Worm (Caenorhabditis elegans): Measurements from ENCODE around the gene C05B5.4.

DNA sequence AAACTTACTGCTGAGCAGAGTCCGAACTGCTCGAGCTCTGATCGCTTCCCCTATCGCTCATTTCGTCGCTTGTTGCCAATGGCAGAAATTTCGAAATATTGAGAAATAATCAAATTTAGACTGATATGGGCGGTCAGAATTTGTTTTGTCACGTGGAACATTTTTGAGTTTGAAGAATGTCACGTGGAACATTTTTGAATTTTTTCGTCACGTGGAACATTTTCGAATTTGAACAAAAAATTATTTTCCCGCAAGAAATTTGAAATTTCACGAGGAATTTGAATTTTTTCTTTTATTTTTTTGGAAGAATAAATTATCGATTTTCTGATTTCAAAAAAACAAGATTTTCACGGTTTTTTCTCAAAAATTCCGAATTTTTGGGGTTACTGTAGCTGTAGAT is 16.4 kb downstream of the C05B5.4 start, which contains the start of gene fbxa-155:
- TF ChIP-seq Y95B8A.8 (GFP tag; IDR thresholded peaks at IDR 0.05), result no peak
- TF ChIP-seq F10E7.11 (tag; optimal IDR thresholded peaks at IDR 0.05), result no peak
- TF ChIP-seq lsy-27 (tag; optimal IDR thresholded peaks at IDR 0.05; ENCODE audit: borderline replicate concordance, insufficient read depth), result no peak
- TF ChIP-seq lin-35 (GFP tag; optimal IDR thresholded peaks at IDR 0.05), result no peak
- no peak for TF ChIP-seq snpc-4 (GFP tag; optimal IDR thresholded peaks at IDR 0.05)
- no peak for TF ChIP-seq snpc-4 (tag; optimal IDR thresholded peaks at IDR 0.05)
- no peak for TF ChIP-seq K11D2.4 (GFP tag; IDR thresholded peaks at IDR 0.05)
- no peak for TF ChIP-seq F23B12.7 (tag; optimal IDR thresholded peaks at IDR 0.05; ENCODE audit: insufficient read depth)
- TF ChIP-seq snpc-1.3 (tag; optimal IDR thresholded peaks at IDR 0.05; ENCODE audit: insufficient read depth), result no peak
- no peak for TF ChIP-seq F49E8.2 (tag; optimal IDR thresholded peaks at IDR 0.05; ENCODE audit: insufficient read depth)
- TF ChIP-seq bed-2 (GFP tag; IDR thresholded peaks at IDR 0.05), result no peak
- no peak for TF ChIP-seq nhr-120 (GFP tag; IDR thresholded peaks at IDR 0.05)
- no peak for TF ChIP-seq mcd-1 (GFP tag; IDR thresholded peaks at IDR 0.05)
- TF ChIP-seq pha-4 (tag; optimal IDR thresholded peaks at IDR 0.05), result no peak

Data from whole organism, young adult.